Worm (Caenorhabditis elegans) whole organism, L2 larva: ENCODE measurements around the gene F26A1.1.

Source experiments
- nhr-237 ChIP-seq: fragments of 150-350 bp; optimal IDR thresholded peaks from 2 replicates; lab custom pipeline; 2014; ENCODE audit warnings: missing biosample characterization, missing genetic modification characterization
- nhr-6 ChIP-seq: fragments of 150-350 bp; optimal IDR thresholded peaks from 2 replicates; lab custom pipeline; 2014; ENCODE audit warnings: missing biosample characterization, missing genetic modification characterization
- unc-55 ChIP-seq: fragments of 150-350 bp; sonication (generic microtip); optimal IDR thresholded peaks from 3 replicates; lab custom pipeline; 2014; ENCODE audit warnings: missing biosample characterization, missing genetic modification reagents, missing genetic modification characterization
- ztf-11 ChIP-seq: sonication (generic microtip); optimal IDR thresholded peaks from 2 replicates; lab custom pipeline; 2017; ENCODE audit warnings: missing biosample characterization, missing genetic modification characterization

DNA sequence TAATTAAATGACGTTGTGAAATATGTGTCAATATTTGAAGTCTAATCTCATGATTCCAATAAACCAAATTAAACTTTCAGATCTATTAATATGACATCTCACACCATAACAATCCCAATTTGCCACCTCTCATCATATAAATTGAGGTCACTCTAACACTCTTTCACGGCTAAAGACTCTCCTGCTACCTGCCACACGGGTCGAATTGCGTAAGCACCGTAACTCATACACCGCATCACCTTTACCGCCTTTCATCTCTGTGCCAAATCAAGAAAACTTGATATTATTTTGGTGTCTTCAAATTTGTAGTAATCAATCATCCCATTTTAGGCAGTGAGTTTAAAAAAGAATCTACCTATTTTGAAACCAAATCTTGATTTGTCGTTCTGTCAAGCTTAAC is 44.0 kb upstream of the F26A1.1 start:
- no peak for TF ChIP-seq ztf-11 (tag; lab: Kevin White, UChicago)
- no peak for TF ChIP-seq nhr-237 (tag; lab: Kevin White, UChicago)
- no peak for TF ChIP-seq nhr-6
- no peak for TF ChIP-seq unc-55
